Worm (Caenorhabditis elegans) whole organism, young adult: ENCODE data around the gene fahd-1.

ENCODE experiments used
- D2030.7 ChIP-seq: fragments of 200-800 bp; sonication (Bioruptor generic); IDR thresholded peaks from 2 replicates; pipeline ENCODE4 v1.3.6; 2022; ENCODE audit warnings: missing genetic modification reagents, missing genetic modification characterization, missing compliant biosample characterization
- ama-1 ChIP-seq, 3 experiments: fragments of 150-350 bp in 1 of 3; sonication (generic microtip) in 2 of 3; optimal IDR thresholded peaks; 2 replicates each; lab custom pipeline; 2014 to 2018; ENCODE audit warnings: missing biosample characterization in 2 of 3, missing genetic modification characterization in 2 of 3, missing genetic modification reagents in 2 of 3
- ceh-100 ChIP-seq: fragments of 200-800 bp; sonication (Bioruptor generic); IDR thresholded peaks from 2 replicates; pipeline ENCODE4 v1.3.6; 2022; ENCODE audit warnings: missing genetic modification reagents, missing genetic modification characterization, missing compliant biosample characterization
- ceh-40 ChIP-seq: fragments of 200-800 bp; sonication (Bioruptor generic); IDR thresholded peaks from 2 replicates; pipeline ENCODE4 v1.3.6; 2022; ENCODE audit warnings: missing genetic modification characterization, missing compliant biosample characterization
- dpff-1 ChIP-seq: sonication (generic microtip); optimal IDR thresholded peaks from 2 replicates; lab custom pipeline; 2017; ENCODE audit warnings: mild to moderate bottlenecking, missing genetic modification characterization, missing compliant biosample characterization
- dpl-1 ChIP-seq: fragments of 150-350 bp; optimal IDR thresholded peaks from 2 replicates; lab custom pipeline; 2014; ENCODE audit warnings: missing biosample characterization, missing genetic modification reagents, missing genetic modification characterization
- efl-1 ChIP-seq: fragments of 150-350 bp; optimal IDR thresholded peaks from 2 replicates; lab custom pipeline; 2014; ENCODE audit warnings: missing biosample characterization, missing genetic modification reagents, missing genetic modification characterization
- gei-17 ChIP-seq: fragments of 200-800 bp; sonication (Bioruptor generic); optimal IDR thresholded peaks from 2 replicates; lab custom pipeline; 2018; ENCODE audit warnings: mild to moderate bottlenecking, missing genetic modification characterization, missing compliant biosample characterization
- madf-6 ChIP-seq: fragments of 200-800 bp; sonication (Bioruptor generic); IDR thresholded peaks from 2 replicates; pipeline ENCODE4 v1.3.6; 2022; ENCODE audit warnings: missing genetic modification reagents, missing genetic modification characterization, missing compliant biosample characterization
- pha-4 ChIP-seq: fragments of 150-350 bp; sonication (generic microtip); optimal IDR thresholded peaks from 2 replicates; lab custom pipeline; 2014; ENCODE audit warnings: missing biosample characterization, missing genetic modification reagents, missing genetic modification characterization
- rcor-1 ChIP-seq: fragments of 200-800 bp; sonication (Bioruptor generic); IDR thresholded peaks from 2 replicates; pipeline ENCODE4 v1.3.6; 2022; ENCODE audit warnings: missing genetic modification reagents, missing genetic modification characterization, missing compliant biosample characterization
- repo-1 ChIP-seq: sonication (generic microtip); optimal IDR thresholded peaks from 2 replicates; lab custom pipeline; 2017; ENCODE audit warnings: mild to moderate bottlenecking, missing genetic modification characterization, missing compliant biosample characterization
- tbx-9 ChIP-seq: sonication (generic microtip); optimal IDR thresholded peaks from 2 replicates; lab custom pipeline; 2016; ENCODE audit warnings: borderline replicate concordance, missing genetic modification characterization, inconsistent platforms, missing compliant biosample characterization
- ztf-3 ChIP-seq: fragments of 200-800 bp; sonication (Bioruptor generic); optimal IDR thresholded peaks from 2 replicates; lab custom pipeline; 2018; ENCODE audit warnings: mild to moderate bottlenecking, missing genetic modification characterization, missing compliant biosample characterization

DNA sequence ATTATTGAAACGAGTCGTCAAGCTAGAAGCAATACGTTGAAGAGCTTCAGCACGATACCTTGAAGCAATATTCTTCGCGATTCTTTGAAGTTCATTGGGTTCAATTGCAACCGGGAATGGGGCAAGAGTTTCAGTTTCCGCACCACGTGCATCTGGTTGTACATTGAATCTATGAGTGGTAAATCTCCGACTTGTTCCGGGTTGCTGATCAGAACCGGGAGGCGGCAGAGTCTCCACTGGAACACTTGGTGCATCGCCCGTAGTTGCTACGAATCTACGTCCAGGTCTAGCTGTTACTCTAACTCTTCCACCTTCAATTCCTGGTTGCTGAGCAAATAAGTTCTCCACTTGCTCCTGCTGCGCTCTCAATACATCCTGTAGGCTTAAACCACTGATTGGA is 3.0 kb upstream of the fahd-1 start:
- TF ChIP-seq efl-1 (GFP tag; lab: Kevin White, UChicago) (no peak), ama-1 (optimal IDR thresholded peaks at IDR 0.05; lab: Kevin White, UChicago) (no peak), ama-1 (GFP tag; optimal IDR thresholded peaks at IDR 0.05; lab: Kevin White, UChicago) (no peak), pha-4 (no peak), rcor-1 (no peak), gei-17 (no peak), ztf-3 (GFP tag; lab: Kevin White, UChicago) (no peak), dpff-1 (no peak), D2030.7 (no peak), ceh-40 (GFP tag; lab: Robert Waterston, UW) (no peak), repo-1 (tag; lab: Kevin White, UChicago) (no peak), madf-6 (GFP tag; lab: Robert Waterston, UW) (no peak), tbx-9 (tag; lab: Kevin White, UChicago) (no peak), ceh-100 (no peak), dpl-1 (GFP tag; lab: Kevin White, UChicago) (no peak)
